Worm (Caenorhabditis elegans) whole organism, L4 larva: ENCODE data around the gene col-153.

Source experiments
- T20F7.1 ChIP-seq: fragments of 200-800 bp; sonication (Bioruptor generic); optimal IDR thresholded peaks from 2 replicates; lab custom pipeline; 2018; ENCODE audit warnings: mild to moderate bottlenecking, missing genetic modification characterization, missing compliant biosample characterization
- dpl-1 ChIP-seq: fragments of 150-350 bp; optimal IDR thresholded peaks from 2 replicates; lab custom pipeline; 2014; ENCODE audit warnings: missing biosample characterization, missing genetic modification reagents, missing genetic modification characterization
- lin-13 ChIP-seq: fragments of 150-350 bp; optimal IDR thresholded peaks from 2 replicates; lab custom pipeline; 2014; ENCODE audit warnings: missing biosample characterization, missing genetic modification reagents, missing genetic modification characterization
- pqm-1 ChIP-seq: sonication (generic microtip); optimal IDR thresholded peaks from 2 replicates; lab custom pipeline; 2017; ENCODE audit warnings: missing biosample characterization, missing genetic modification characterization
- sdz-12 ChIP-seq: fragments of 200-800 bp; sonication (Bioruptor generic); optimal IDR thresholded peaks from 2 replicates; lab custom pipeline; 2018; ENCODE audit warnings: mild to moderate bottlenecking, missing genetic modification characterization, missing compliant biosample characterization

DNA sequence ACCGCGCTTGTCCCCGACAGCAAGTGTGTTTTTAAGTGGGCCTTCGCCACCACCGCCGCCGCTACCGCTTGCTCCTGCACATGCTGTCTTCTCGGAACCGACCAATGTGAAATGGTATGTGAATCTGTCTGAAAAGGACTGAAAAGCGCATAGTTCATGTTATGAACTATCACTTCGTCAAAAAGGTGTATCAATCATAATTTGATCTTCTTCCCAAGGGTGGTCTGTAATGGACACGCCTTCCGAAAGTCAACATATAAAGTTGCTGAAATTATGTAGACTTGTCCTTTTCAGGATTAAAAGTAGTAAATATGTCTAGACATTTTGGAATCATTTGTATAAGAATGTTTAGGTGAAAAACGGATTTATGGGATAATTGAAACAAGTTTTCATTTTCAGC, 7.5 kb upstream of the col-153 start, which contains the start of gene zip-9:
- TF ChIP-seq sdz-12 (GFP tag; lab: Kevin White, UChicago), result no peak
- TF ChIP-seq dpl-1, result no peak
- TF ChIP-seq lin-13 (GFP tag; lab: Kevin White, UChicago), result no peak
- no peak for TF ChIP-seq T20F7.1
- no peak for TF ChIP-seq pqm-1 (tag; lab: Kevin White, UChicago)
